Fruit fly (Drosophila melanogaster) whole organism, embryonic: ENCODE data around the gene grnd.
A peak's percentile ranks its signal among the peaks of the same experiment; 100 is the strongest.

ENCODE experiments used
- Abd-B ChIP-seq: fragments of 200-800 bp; sonication (Bioruptor generic); optimal IDR thresholded peaks from 2 replicates; lab custom pipeline; 2018; ENCODE audit warnings: missing biosample characterization, mild to moderate bottlenecking, missing genetic modification characterization, moderate library complexity
- Aef1 ChIP-seq: fragments of 200-800 bp; sonication (Bioruptor generic); IDR thresholded peaks from 3 replicates; pipeline ENCODE4 v1.3.6; 2022; ENCODE audit warnings: missing biosample characterization, missing genetic modification characterization
- B-H1 ChIP-seq: fragments of 200-800 bp; sonication (Bioruptor generic); IDR thresholded peaks from 3 replicates; pipeline ENCODE4 v1.3.6; 2022; ENCODE audit warnings: missing biosample characterization, missing genetic modification characterization
- B-H2 ChIP-seq: fragments of 200-800 bp; sonication (Bioruptor generic); optimal IDR thresholded peaks from 2 replicates; lab custom pipeline; 2018; ENCODE audit warnings: missing biosample characterization, mild to moderate bottlenecking, missing genetic modification characterization
- CG11456 ChIP-seq: fragments of 200-800 bp; sonication (Bioruptor generic); IDR thresholded peaks from 3 replicates; pipeline ENCODE4 v1.3.6; 2022; ENCODE audit warnings: missing biosample characterization, missing genetic modification characterization
- CG12299 ChIP-seq: fragments of 200-800 bp; sonication (Bioruptor generic); optimal IDR thresholded peaks from 2 replicates; lab custom pipeline; 2018; ENCODE audit warnings: missing biosample characterization, mild to moderate bottlenecking, missing genetic modification characterization
- CG1603 ChIP-seq: fragments of 200-800 bp; sonication (Bioruptor generic); optimal IDR thresholded peaks from 2 replicates; lab custom pipeline; 2019; ENCODE audit warnings: missing biosample characterization, mild to moderate bottlenecking, missing genetic modification characterization, moderate library complexity
- CG17328 ChIP-seq: fragments of 200-800 bp; sonication (Bioruptor generic); IDR thresholded peaks from 2 replicates; pipeline ENCODE4 v1.3.6; 2022; ENCODE audit warnings: missing biosample characterization, missing genetic modification characterization
- CG17385 ChIP-seq: fragments of 200-800 bp; sonication (Bioruptor generic); optimal IDR thresholded peaks from 3 replicates; lab custom pipeline; 2018; ENCODE audit warnings: missing biosample characterization, mild to moderate bottlenecking, missing genetic modification characterization
- CG2875 ChIP-seq: fragments of 200-800 bp; sonication (Bioruptor generic); optimal IDR thresholded peaks from 2 replicates; lab custom pipeline; 2017; ENCODE audit warnings: missing biosample characterization, mild to moderate bottlenecking, missing genetic modification characterization, missing genetic modification reagents
- CG2889 ChIP-seq: fragments of 200-800 bp; sonication (Bioruptor generic); IDR thresholded peaks from 3 replicates; pipeline ENCODE4 v1.3.6; 2022; ENCODE audit warnings: missing biosample characterization, missing genetic modification characterization
- CG31365 ChIP-seq: fragments of 200-800 bp; sonication (Bioruptor generic); optimal IDR thresholded peaks from 2 replicates; lab custom pipeline; 2018; ENCODE audit warnings: missing biosample characterization, mild to moderate bottlenecking, missing genetic modification characterization
- CG33213 ChIP-seq: fragments of 200-800 bp; sonication (Bioruptor generic); optimal IDR thresholded peaks from 3 replicates; lab custom pipeline; 2016; ENCODE audit warnings: missing biosample characterization, missing genetic modification characterization
- CG43689 ChIP-seq: fragments of 200-800 bp; sonication (Bioruptor generic); IDR thresholded peaks from 2 replicates; pipeline ENCODE4 v1.3.6; 2022; ENCODE audit warnings: missing biosample characterization, missing genetic modification characterization
- CG4730 ChIP-seq: fragments of 200-800 bp; sonication (Bioruptor generic); IDR thresholded peaks from 2 replicates; pipeline ENCODE4 v1.3.6; 2022; ENCODE audit warnings: missing biosample characterization, missing genetic modification characterization
- CG6683 ChIP-seq: fragments of 200-800 bp; sonication (Bioruptor generic); optimal IDR thresholded peaks from 2 replicates; lab custom pipeline; 2017; ENCODE audit warnings: missing biosample characterization, mild to moderate bottlenecking, missing genetic modification characterization, missing genetic modification reagents
- CG8281 ChIP-seq: fragments of 200-800 bp; sonication (Bioruptor generic); optimal IDR thresholded peaks from 2 replicates; lab custom pipeline; 2018; ENCODE audit warnings: missing biosample characterization, mild to moderate bottlenecking, missing genetic modification characterization, moderate library complexity
- CG8290 ChIP-seq, 3 experiments: fragments of 200-800 bp; sonication (Bioruptor generic); optimal IDR thresholded peaks; 2 replicates each; lab custom pipeline; 2016 to 2019; ENCODE audit warnings: missing biosample characterization in 3 of 3, missing genetic modification characterization in 3 of 3, mild to moderate bottlenecking in 2 of 3, moderate library complexity in 1 of 3
- CoRest ChIP-seq: fragments of 200-800 bp; sonication (Bioruptor generic); optimal IDR thresholded peaks from 3 replicates; lab custom pipeline; 2018; ENCODE audit warnings: missing biosample characterization, mild to moderate bottlenecking, missing genetic modification characterization, moderate library complexity
- D ChIP-seq, 2 experiments: fragments of 200-800 bp in 1 of 2; fragments of >200 bp in 1 of 2; sonication (Bioruptor generic) in 1 of 2; optimal IDR thresholded peaks; 2 replicates in 1 of 2; 3 replicates in 1 of 2; lab custom pipeline; 2017; ENCODE audit warnings: mild to moderate bottlenecking in 1 of 2, missing biosample characterization in 1 of 2, missing genetic modification characterization in 1 of 2, missing genetic modification reagents in 1 of 2
- D19A ChIP-seq: fragments of 200-800 bp; optimal IDR thresholded peaks from 3 replicates; lab custom pipeline; 2019; ENCODE audit warnings: missing biosample characterization, mild to moderate bottlenecking, missing genetic modification characterization, moderate library complexity
- Dfd ChIP-seq, 2 experiments: fragments of >200 bp; optimal IDR thresholded peaks; 2 replicates each; lab custom pipeline; 2017; ENCODE audit warnings: missing biosample characterization in 2 of 2, missing genetic modification characterization in 2 of 2
- Dll ChIP-seq: fragments of 200-800 bp; sonication (Bioruptor generic); IDR thresholded peaks from 4 replicates; pipeline ENCODE4 v1.3.6; 2022; ENCODE audit warnings: missing biosample characterization, missing genetic modification characterization; ENCODE audit not compliant: partially characterized antibody
- Gsc ChIP-seq: fragments of 200-800 bp; sonication (Bioruptor generic); IDR thresholded peaks from 2 replicates; pipeline ENCODE4 v1.3.6; 2022; ENCODE audit warnings: missing biosample characterization, missing genetic modification characterization
- H2.0 ChIP-seq: fragments of 200-800 bp; sonication (Bioruptor generic); IDR thresholded peaks from 2 replicates; pipeline ENCODE4 v1.3.6; 2022; ENCODE audit warnings: missing biosample characterization, missing genetic modification characterization
- HLHmδ ChIP-seq: fragments of 200-800 bp; sonication (Bioruptor generic); optimal IDR thresholded peaks from 2 replicates; lab custom pipeline; 2018; ENCODE audit warnings: missing biosample characterization, mild to moderate bottlenecking, missing genetic modification characterization, moderate library complexity
- Hey ChIP-seq: fragments of 200-800 bp; sonication (Bioruptor generic); optimal IDR thresholded peaks from 3 replicates; lab custom pipeline; 2018; ENCODE audit warnings: missing biosample characterization, mild to moderate bottlenecking, missing genetic modification characterization
- Hmr ChIP-seq: fragments of 200-800 bp; sonication (Bioruptor generic); optimal IDR thresholded peaks from 3 replicates; lab custom pipeline; 2017; ENCODE audit warnings: mild to moderate bottlenecking, missing biosample characterization, missing genetic modification reagents, missing genetic modification characterization
- Hr78 ChIP-seq, 2 experiments: fragments of 200-800 bp in 1 of 2; fragments of >200 bp in 1 of 2; sonication (Bioruptor generic) in 1 of 2; optimal IDR thresholded peaks; 2 replicates each; lab custom pipeline; 2017 to 2019; ENCODE audit warnings: missing biosample characterization in 2 of 2, missing genetic modification characterization in 2 of 2, mild to moderate bottlenecking in 1 of 2, moderate library complexity in 1 of 2
- Mad ChIP-seq: fragments of 200-800 bp; sonication (Bioruptor generic); optimal IDR thresholded peaks from 2 replicates; lab custom pipeline; 2016; ENCODE audit warnings: missing biosample characterization, missing genetic modification characterization
- PHDP ChIP-seq: fragments of 200-800 bp; sonication (Bioruptor generic); optimal IDR thresholded peaks from 3 replicates; lab custom pipeline; 2018; ENCODE audit warnings: missing biosample characterization, mild to moderate bottlenecking, missing genetic modification characterization, moderate library complexity
- Rx ChIP-seq: fragments of 200-800 bp; sonication (Bioruptor generic); IDR thresholded peaks from 2 replicates; pipeline ENCODE4 v1.3.6; 2022; ENCODE audit warnings: missing biosample characterization, missing genetic modification characterization
- Stat92E ChIP-seq, 3 experiments: fragments of >200 bp in 2 of 3; fragments of 200-800 bp in 1 of 3; sonication (Bioruptor generic) in 1 of 3; optimal IDR thresholded peaks; 2 replicates each; lab custom pipeline; 2017 to 2019; ENCODE audit warnings: missing biosample characterization in 3 of 3, missing genetic modification characterization in 3 of 3, mild to moderate bottlenecking in 1 of 3, moderate library complexity in 1 of 3
- abd-A ChIP-seq: fragments of 200-800 bp; sonication (Bioruptor generic); optimal IDR thresholded peaks from 3 replicates; lab custom pipeline; 2019; ENCODE audit warnings: missing biosample characterization, mild to moderate bottlenecking, missing genetic modification characterization, moderate library complexity
- amos ChIP-seq: fragments of 200-800 bp; sonication (Bioruptor generic); IDR thresholded peaks from 2 replicates; pipeline ENCODE4 v1.3.6; 2022; ENCODE audit warnings: missing biosample characterization, missing genetic modification characterization; ENCODE audit not compliant: partially characterized antibody
- dati ChIP-seq: fragments of 200-800 bp; sonication (Bioruptor generic); IDR thresholded peaks from 2 replicates; pipeline ENCODE4 v1.3.6; 2022; ENCODE audit warnings: missing biosample characterization, missing genetic modification characterization
- gce ChIP-seq: fragments of 200-800 bp; sonication (Bioruptor generic); IDR thresholded peaks from 3 replicates; pipeline ENCODE4 v1.3.6; 2022; ENCODE audit warnings: missing biosample characterization, missing genetic modification characterization
- gt ChIP-seq: fragments of 200-800 bp; sonication (Bioruptor generic); IDR thresholded peaks from 2 replicates; pipeline ENCODE4 v1.3.6; 2022; ENCODE audit warnings: missing biosample characterization, missing genetic modification characterization
- jigr1 ChIP-seq: fragments of 200-800 bp; sonication (Bioruptor generic); IDR thresholded peaks from 3 replicates; pipeline ENCODE4 v1.3.6; 2022; ENCODE audit warnings: missing biosample characterization, missing genetic modification characterization
- lab ChIP-seq: fragments of 200-800 bp; sonication (Bioruptor generic); optimal IDR thresholded peaks from 3 replicates; lab custom pipeline; 2017; ENCODE audit warnings: missing biosample characterization, missing genetic modification characterization, mild to moderate bottlenecking, moderate library complexity, missing genetic modification reagents
- mam ChIP-seq: fragments of 200-800 bp; sonication (Bioruptor generic); optimal IDR thresholded peaks from 3 replicates; lab custom pipeline; 2016; ENCODE audit warnings: missing biosample characterization, missing genetic modification characterization
- mirr ChIP-seq: fragments of 200-800 bp; sonication (Bioruptor generic); optimal IDR thresholded peaks from 3 replicates; lab custom pipeline; 2018; ENCODE audit warnings: missing biosample characterization, mild to moderate bottlenecking, missing genetic modification characterization
- sim ChIP-seq: fragments of 200-800 bp; sonication (Bioruptor generic); IDR thresholded peaks from 2 replicates; pipeline ENCODE4 v1.3.6; 2022; ENCODE audit warnings: missing biosample characterization, missing genetic modification characterization
- tin ChIP-seq: fragments of 200-800 bp; sonication (Bioruptor generic); optimal IDR thresholded peaks from 3 replicates; lab custom pipeline; 2016; ENCODE audit warnings: missing biosample characterization, missing genetic modification characterization
- tll ChIP-seq, 2 experiments: fragments of 200-800 bp in 1 of 2; fragments of >200 bp in 1 of 2; sonication (Bioruptor generic) in 1 of 2; optimal IDR thresholded peaks; 2 replicates each; lab custom pipeline; 2017 to 2019; ENCODE audit warnings: missing biosample characterization in 2 of 2, missing genetic modification characterization in 2 of 2, mild to moderate bottlenecking in 1 of 2, moderate library complexity in 1 of 2
- tup ChIP-seq: fragments of 200-800 bp; sonication (Bioruptor generic); optimal IDR thresholded peaks from 2 replicates; lab custom pipeline; 2016; ENCODE audit warnings: missing biosample characterization, mild to moderate bottlenecking, missing genetic modification characterization, moderate library complexity
- unpg ChIP-seq: fragments of 200-800 bp; sonication (Bioruptor generic); optimal IDR thresholded peaks from 3 replicates; lab custom pipeline; 2018; ENCODE audit warnings: missing biosample characterization, mild to moderate bottlenecking, missing genetic modification characterization, moderate library complexity

The grnd gene

DNA sequence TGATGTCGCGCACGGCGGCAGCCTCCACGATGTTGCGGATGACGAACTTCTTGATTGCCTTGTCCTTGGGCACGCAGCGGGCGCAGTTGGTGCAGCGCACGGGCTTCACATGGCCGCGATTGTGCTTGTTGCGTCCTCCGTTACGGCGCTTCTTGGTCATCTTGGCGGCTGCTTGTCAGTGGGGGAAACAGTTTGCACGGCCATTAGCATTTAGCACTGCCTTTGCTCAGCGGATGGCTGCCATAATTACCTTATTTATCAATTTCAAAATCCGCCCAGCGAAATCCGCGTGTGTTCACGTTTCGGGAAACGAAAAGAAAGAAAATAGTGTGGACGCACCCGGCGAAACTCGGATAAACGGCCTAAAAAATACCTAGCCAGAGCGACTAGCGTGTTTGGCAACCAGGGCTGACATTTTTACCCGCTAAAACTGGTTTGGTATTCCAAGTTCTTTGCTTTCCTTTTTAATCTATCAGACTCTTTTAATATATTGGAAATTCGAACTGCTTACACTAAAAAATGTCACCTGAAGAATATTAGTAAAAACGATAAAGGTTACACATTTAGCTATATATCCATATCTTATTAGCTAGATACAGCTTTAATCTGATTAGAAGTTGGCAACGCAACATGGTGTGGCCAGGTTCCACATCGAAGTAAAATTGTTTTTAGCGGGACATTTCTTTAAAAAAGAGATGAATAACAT is 42.2 kb upstream of the grnd start, which contains the start of gene RpS26 (continued):
- no peak for TF ChIP-seq gt (GFP tag; lab: Robert Waterston, UW)
- no peak for TF ChIP-seq tup (GFP tag; lab: Kevin White, UChicago)
- TF ChIP-seq Stat92E (GFP tag; optimal IDR thresholded peaks at IDR 0.05; lab: Kevin White, UChicago), result peak in 1 of 3 experiments; percentile 65
- no peak for TF ChIP-seq D (optimal IDR thresholded peaks at IDR 0.05; lab: Kevin White, UChicago)
- no peak for TF ChIP-seq D (GFP tag; optimal IDR thresholded peaks at IDR 0.05; lab: Kevin White, UChicago)
- TF ChIP-seq CoRest (tag; lab: Kevin White, UChicago), result peak; percentile 75
- TF ChIP-seq CG43689 (GFP tag; lab: Robert Waterston, UW), result no peak
- TF ChIP-seq Rx, result peak; percentile 38; the same call in 1 of the 2 replicates
- 0 out of 3 replicates have a peak, but pooled peaks have one; percentile 10 for TF ChIP-seq CG2889 (GFP tag; lab: Robert Waterston, UW)
- TF ChIP-seq B-H1 (GFP tag; lab: Robert Waterston, UW), result no peak
- TF ChIP-seq CG17328 (GFP tag; lab: Robert Waterston, UW), result peak; percentile 30; the same call in 1 of the 2 replicates
- no peak for TF ChIP-seq dati (GFP tag; lab: Robert Waterston, UW)
- no peak for TF ChIP-seq CG6683 (GFP tag; lab: Kevin White, UChicago)
- TF ChIP-seq CG8281, result no peak
- TF ChIP-seq PHDP (tag; lab: Kevin White, UChicago), result no peak
- TF ChIP-seq Gsc (GFP tag; lab: Robert Waterston, UW), result no peak
- TF ChIP-seq tin (GFP tag; lab: Kevin White, UChicago), result peak; percentile 38
- no peak for TF ChIP-seq abd-A (tag; lab: Kevin White, UChicago)
- no peak for TF ChIP-seq Hey (tag; lab: Kevin White, UChicago)
- TF ChIP-seq CG4730, result peak; percentile 15; the same call in 1 of the 2 replicates
- no peak for TF ChIP-seq sim
- TF ChIP-seq Hr78 (GFP tag; optimal IDR thresholded peaks at IDR 0.05; lab: Kevin White, UChicago), result no peak
- no peak; the same call in 2 of the 3 replicates for TF ChIP-seq jigr1 (GFP tag; lab: Robert Waterston, UW)
- TF ChIP-seq Mad (GFP tag; lab: Kevin White, UChicago), result peak; percentile 24
- no peak for TF ChIP-seq CG2875 (GFP tag; lab: Kevin White, UChicago)
- peak; percentile 72; the same call in 2 of the 3 replicates for TF ChIP-seq CG11456
- TF ChIP-seq B-H2, result peak; percentile 49
- no peak for TF ChIP-seq mirr (GFP tag; lab: Kevin White, UChicago)
- TF ChIP-seq CG8290 (GFP tag; optimal IDR thresholded peaks at IDR 0.05; lab: Kevin White, UChicago), result peak; percentile 46
- TF ChIP-seq CG8290 (tag; optimal IDR thresholded peaks at IDR 0.05; lab: Kevin White, UChicago), result peak in 1 of 2 experiments; percentile 59
- TF ChIP-seq Dll, result 0 out of 4 replicates have a peak, but pooled peaks have one; percentile 29
- peak; percentile 23 for TF ChIP-seq CG12299
- TF ChIP-seq HLHmδ (GFP tag; lab: Kevin White, UChicago), result no peak
- TF ChIP-seq mam (GFP tag; lab: Kevin White, UChicago), result peak; percentile 63
- peak; percentile 27 for TF ChIP-seq CG17385
- no peak for TF ChIP-seq Hmr
- TF ChIP-seq amos (GFP tag; lab: Robert Waterston, UW), result no peak
- TF ChIP-seq lab, result no peak
- no peak for TF ChIP-seq Dfd (GFP tag; optimal IDR thresholded peaks at IDR 0.05; lab: Kevin White, UChicago)
- TF ChIP-seq gce (GFP tag; lab: Robert Waterston, UW), result no peak; the same call in 2 of the 3 replicates
- TF ChIP-seq tll (GFP tag; optimal IDR thresholded peaks at IDR 0.05; lab: Kevin White, UChicago), result peak in 1 of 2 experiments; percentile 49
- no peak for TF ChIP-seq Aef1 (GFP tag; lab: Robert Waterston, UW)
- TF ChIP-seq CG33213, result peak; percentile 65
- peak; percentile 57 for TF ChIP-seq Abd-B
- TF ChIP-seq H2.0 (GFP tag; lab: Robert Waterston, UW), result peak; percentile 37; the same call in 1 of the 2 replicates
- peak; percentile 36 for TF ChIP-seq unpg
- TF ChIP-seq CG31365 (tag; lab: Kevin White, UChicago), result no peak
- peak; percentile 44 for TF ChIP-seq CG1603
- TF ChIP-seq D19A (tag; lab: Kevin White, UChicago), result peak; percentile 38
